Worm (Caenorhabditis elegans) whole organism, early embryonic: ENCODE measurements around the gene T10H10.2.
A peak's percentile ranks its signal among the peaks of the same experiment; 100 is the strongest.

Experiments
- B0310.2 ChIP-seq: sonication (generic microtip); optimal IDR thresholded peaks from 2 replicates; lab custom pipeline; 2016; ENCODE audit warnings: mild to moderate bottlenecking, missing genetic modification characterization, missing compliant biosample characterization
- F13C5.2 ChIP-seq: sonication (generic microtip); optimal IDR thresholded peaks from 2 replicates; lab custom pipeline; 2017; ENCODE audit warnings: mild to moderate bottlenecking, missing genetic modification characterization, inconsistent platforms, missing compliant biosample characterization
- aly-1 ChIP-seq: sonication (generic microtip); optimal IDR thresholded peaks from 2 replicates; lab custom pipeline; 2016; ENCODE audit warnings: missing genetic modification characterization, missing compliant biosample characterization
- ama-1 ChIP-seq: fragments of 150-350 bp; optimal IDR thresholded peaks from 2 replicates; lab custom pipeline; 2014
- ceh-13 ChIP-seq: fragments of 200-800 bp; sonication (Bioruptor generic); optimal IDR thresholded peaks from 2 replicates; lab custom pipeline; 2018; ENCODE audit warnings: mild to moderate bottlenecking, missing genetic modification characterization, missing compliant biosample characterization
- ceh-36 ChIP-seq: sonication (generic microtip); optimal IDR thresholded peaks from 2 replicates; lab custom pipeline; 2016; ENCODE audit warnings: missing genetic modification characterization, inconsistent platforms, missing compliant biosample characterization
- ets-7 ChIP-seq: sonication (generic microtip); optimal IDR thresholded peaks from 2 replicates; lab custom pipeline; 2016; ENCODE audit warnings: missing genotype, missing genetic modification characterization, missing compliant biosample characterization
- flt-1 ChIP-seq: fragments of 200-800 bp; sonication (Bioruptor generic); IDR thresholded peaks from 2 replicates; pipeline ENCODE4 v1.3.6; 2022; ENCODE audit warnings: missing genetic modification characterization, missing compliant biosample characterization
- hmbx-1 ChIP-seq: sonication (generic microtip); optimal IDR thresholded peaks from 2 replicates; lab custom pipeline; 2016; ENCODE audit warnings: mild to moderate bottlenecking, missing genetic modification characterization, missing compliant biosample characterization
- hmg-4 ChIP-seq: fragments of 200-800 bp; sonication (Bioruptor generic); optimal IDR thresholded peaks from 2 replicates; lab custom pipeline; 2018; ENCODE audit warnings: mild to moderate bottlenecking, missing genetic modification characterization, missing compliant biosample characterization
- hnd-1 ChIP-seq: sonication (generic microtip); optimal IDR thresholded peaks from 2 replicates; lab custom pipeline; 2016; ENCODE audit warnings: missing genetic modification characterization, missing compliant biosample characterization
- pes-1 ChIP-seq: fragments of 200-800 bp; sonication (Bioruptor generic); IDR thresholded peaks from 2 replicates; pipeline ENCODE4 v1.3.6; 2022; ENCODE audit warnings: missing genetic modification reagents, missing genetic modification characterization, missing compliant biosample characterization
- scrt-1 ChIP-seq: fragments of 200-800 bp; sonication (Bioruptor generic); IDR thresholded peaks from 2 replicates; pipeline ENCODE4 v1.3.6; 2022; ENCODE audit warnings: missing genetic modification characterization, missing compliant biosample characterization
- sea-1 ChIP-seq: fragments of 200-800 bp; sonication (Bioruptor generic); conservative IDR thresholded peaks from 2 replicates; pipeline ENCODE4 v1.3.6; 2022; ENCODE audit warnings: missing genetic modification characterization, missing compliant biosample characterization
- tbx-11 ChIP-seq: fragments of 200-800 bp; sonication (Bioruptor generic); IDR thresholded peaks from 2 replicates; pipeline ENCODE4 v1.3.6; 2022; ENCODE audit warnings: missing genetic modification characterization, missing compliant biosample characterization
- tbx-37 ChIP-seq: fragments of 200-800 bp; sonication (Bioruptor generic); conservative IDR thresholded peaks from 2 replicates; pipeline ENCODE4 v1.3.6; 2022; ENCODE audit warnings: missing genetic modification reagents, missing genetic modification characterization, missing compliant biosample characterization
- tra-4 ChIP-seq: sonication (generic microtip); optimal IDR thresholded peaks from 2 replicates; lab custom pipeline; 2017; ENCODE audit warnings: missing genetic modification characterization, missing compliant biosample characterization

T10H10.2 gene

ce11 chrX:2320539-2320938 lies 26.0 kb downstream of the T10H10.2 start:
- TF ChIP-seq B0310.2 (no peak), hmg-4 (GFP tag; lab: Kevin White, UChicago) (no peak), tbx-37 (GFP tag; lab: Robert Waterston, UW) (no peak), aly-1 (tag; lab: Kevin White, UChicago) (no peak), ets-7 (tag; lab: Kevin White, UChicago) (no peak), tra-4 (no peak), sea-1 (no peak)

DNA sequence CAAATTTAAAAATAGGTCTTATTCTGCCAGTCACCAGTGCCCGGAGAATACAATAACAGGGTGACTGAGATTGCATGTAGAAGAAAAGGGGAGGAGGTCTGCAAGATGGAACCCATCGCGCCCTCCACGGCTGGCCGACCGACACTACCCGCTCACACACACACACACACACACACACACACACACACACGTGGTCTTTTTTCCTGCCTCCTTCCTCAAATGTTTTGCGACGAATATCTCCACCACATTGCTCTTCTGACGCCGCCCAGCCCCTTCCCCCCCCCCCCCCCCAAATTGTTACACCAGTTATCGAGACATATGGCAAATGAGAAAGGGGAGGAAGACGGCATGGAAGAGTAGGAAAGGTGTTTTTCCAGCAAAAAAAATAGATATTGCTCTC lies 27.2 kb downstream of the T10H10.2 start:
- TF ChIP-seq hmg-4 (GFP tag; lab: Kevin White, UChicago) (peak; percentile 15), F13C5.2 (tag; lab: Kevin White, UChicago) (peak; percentile 6), aly-1 (tag; lab: Kevin White, UChicago) (no peak), scrt-1 (no peak), hmbx-1 (tag; lab: Kevin White, UChicago) (no peak), tbx-37 (GFP tag; lab: Robert Waterston, UW) (0 out of 2 replicates have a peak, but pooled peaks have one; percentile 19)

- no peak for TF ChIP-seq ceh-13 (GFP tag; lab: Kevin White, UChicago)
- no peak for TF ChIP-seq F13C5.2 (tag; lab: Kevin White, UChicago)
- peak; percentile 77 for TF ChIP-seq ama-1 (lab: Kevin White, UChicago)
- TF ChIP-seq tbx-37 (GFP tag; lab: Robert Waterston, UW), result no peak
- TF ChIP-seq ceh-36 (tag; lab: Kevin White, UChicago), result no peak
Measured at ce11 chrX:2328873-2329272, 34.3 kb downstream of the T10H10.2 start.

DNA sequence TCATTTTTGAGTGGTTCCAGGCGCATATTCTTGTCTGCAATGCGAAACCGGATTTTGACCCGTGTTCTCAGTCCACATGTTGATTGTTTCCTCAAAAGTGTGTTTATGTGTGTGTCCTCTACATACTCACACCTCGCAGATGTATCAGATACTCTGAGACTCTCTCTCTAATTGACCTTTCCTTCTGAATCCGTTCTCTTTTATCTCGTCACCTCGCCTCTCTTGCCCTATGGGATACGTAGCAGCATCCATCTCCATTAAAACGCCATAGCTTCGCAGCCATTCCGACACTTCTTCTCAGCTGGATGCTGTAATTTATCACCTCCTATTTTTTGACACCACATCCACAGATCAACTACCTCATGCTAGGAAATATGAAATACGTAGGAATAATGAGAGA lies 35.9 kb downstream of the T10H10.2 start:
- no peak for TF ChIP-seq ceh-36 (tag; lab: Kevin White, UChicago)
- TF ChIP-seq tra-4, result no peak
- no peak for TF ChIP-seq hmbx-1 (tag; lab: Kevin White, UChicago)
- no peak for TF ChIP-seq scrt-1
- no peak for TF ChIP-seq pes-1 (GFP tag; lab: Robert Waterston, UW)
- TF ChIP-seq aly-1 (tag; lab: Kevin White, UChicago), result no peak
- no peak for TF ChIP-seq tbx-37 (GFP tag; lab: Robert Waterston, UW)
- no peak for TF ChIP-seq F13C5.2 (tag; lab: Kevin White, UChicago)
- TF ChIP-seq ama-1 (lab: Kevin White, UChicago), result no peak
- no peak for TF ChIP-seq tbx-11
- no peak for TF ChIP-seq ets-7 (tag; lab: Kevin White, UChicago)

- no peak for TF ChIP-seq scrt-1
- no peak for TF ChIP-seq tra-4
- TF ChIP-seq ama-1 (lab: Kevin White, UChicago), result no peak
- TF ChIP-seq sea-1, result no peak
- TF ChIP-seq tbx-11, result no peak
- no peak for TF ChIP-seq hnd-1 (tag; lab: Kevin White, UChicago)
- TF ChIP-seq ets-7 (tag; lab: Kevin White, UChicago), result no peak
- no peak for TF ChIP-seq ceh-13 (GFP tag; lab: Kevin White, UChicago)
- no peak for TF ChIP-seq flt-1
- TF ChIP-seq hmg-4 (GFP tag; lab: Kevin White, UChicago), result no peak
Measured at ce11 chrX:2335384-2335783, 40.8 kb downstream of the T10H10.2 start, which contains the start of gene T01B6.1. TSS of gene T01B6.1 (plus strand) at chrX:2335684.

DNA sequence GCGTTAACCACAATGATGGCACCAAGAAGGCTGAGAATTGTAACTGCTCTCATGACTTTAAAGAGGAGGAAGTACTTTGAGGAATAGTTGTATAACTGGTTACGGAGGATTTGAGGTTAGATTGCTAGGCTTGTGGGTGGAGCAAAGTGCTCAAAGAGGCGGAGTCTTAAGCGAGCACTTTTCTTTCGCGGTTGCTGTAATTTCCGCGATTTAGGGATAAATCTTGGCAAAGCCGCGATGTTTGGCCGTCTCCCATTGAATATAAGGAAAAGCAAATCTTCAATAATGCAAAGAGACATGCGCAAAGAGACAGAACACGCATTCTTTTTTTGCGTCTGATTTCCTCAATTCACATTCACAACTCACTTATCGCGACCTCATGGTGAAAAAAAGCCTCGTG lies 43.7 kb downstream of the T10H10.2 start, which contains the start of gene nlp-45:
nlp-45 (minus strand) TSS at position 101 of the 400 bp plus-strand sequence.
- TF ChIP-seq sea-1 (no peak), tra-4 (no peak), B0310.2 (no peak), hnd-1 (tag; lab: Kevin White, UChicago) (no peak), F13C5.2 (tag; lab: Kevin White, UChicago) (no peak), ets-7 (tag; lab: Kevin White, UChicago) (no peak), pes-1 (GFP tag; lab: Robert Waterston, UW) (no peak), hmbx-1 (tag; lab: Kevin White, UChicago) (no peak), ceh-13 (GFP tag; lab: Kevin White, UChicago) (no peak), hmg-4 (GFP tag; lab: Kevin White, UChicago) (no peak), scrt-1 (no peak), ceh-36 (tag; lab: Kevin White, UChicago) (no peak), aly-1 (tag; lab: Kevin White, UChicago) (no peak), tbx-37 (GFP tag; lab: Robert Waterston, UW) (no peak), tbx-11 (no peak), ama-1 (lab: Kevin White, UChicago) (no peak)

DNA sequence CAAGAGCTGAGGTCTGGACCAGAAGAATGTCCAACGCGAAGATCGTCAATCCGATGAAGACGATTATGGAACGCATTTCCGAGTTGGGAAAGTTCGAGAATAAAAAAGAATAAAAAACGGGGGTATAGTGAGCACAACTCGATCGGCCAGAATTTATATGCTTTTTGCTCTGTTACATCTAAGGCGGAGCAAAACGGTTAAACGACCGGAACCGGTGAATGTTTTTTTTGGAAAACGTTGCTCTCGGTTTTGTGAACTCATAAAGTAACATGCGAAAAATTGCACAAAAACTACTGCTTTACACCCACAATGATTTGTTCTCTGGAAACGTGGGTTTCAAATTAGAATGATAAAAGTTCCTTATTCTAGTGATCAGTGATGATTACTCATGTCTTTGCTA lies 47.4 kb downstream of the T10H10.2 start, which contains the start of gene nlp-22:
nlp-22 (minus strand) TSS at position 101 of the 400 bp plus-strand sequence.
- TF ChIP-seq sea-1 (no peak), ets-7 (tag; lab: Kevin White, UChicago) (no peak), F13C5.2 (tag; lab: Kevin White, UChicago) (no peak), pes-1 (GFP tag; lab: Robert Waterston, UW) (no peak), ama-1 (lab: Kevin White, UChicago) (no peak), flt-1 (no peak), hmg-4 (GFP tag; lab: Kevin White, UChicago) (no peak), hmbx-1 (tag; lab: Kevin White, UChicago) (no peak), scrt-1 (no peak), tra-4 (no peak), tbx-37 (GFP tag; lab: Robert Waterston, UW) (no peak), ceh-13 (GFP tag; lab: Kevin White, UChicago) (no peak), aly-1 (tag; lab: Kevin White, UChicago) (no peak)

DNA sequence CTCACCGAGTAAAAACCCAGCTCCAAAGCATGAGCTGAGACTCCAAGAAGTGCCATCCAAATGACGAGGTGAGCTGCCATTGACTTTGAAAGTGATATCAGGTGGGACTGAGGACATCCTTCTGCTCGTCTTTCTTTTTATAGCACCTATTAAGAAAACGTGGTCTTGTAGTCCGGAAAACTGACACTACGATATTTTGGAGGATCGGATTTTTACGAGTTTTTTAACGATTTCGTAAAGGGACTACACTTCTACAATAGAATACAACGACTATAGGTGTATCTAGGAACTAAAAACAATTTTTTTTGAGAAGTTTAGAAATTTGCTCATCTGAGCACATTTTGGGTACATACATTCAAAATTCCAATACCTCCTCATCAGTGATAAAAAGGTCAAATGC lies 48.3 kb downstream of the T10H10.2 start, which contains the start of gene nlp-23:
nlp-23 (minus strand) TSS at position 101 of the 400 bp plus-strand sequence.
- no peak for TF ChIP-seq tra-4
- no peak for TF ChIP-seq tbx-37 (GFP tag; lab: Robert Waterston, UW)
- TF ChIP-seq scrt-1, result no peak
- TF ChIP-seq flt-1, result no peak
- no peak for TF ChIP-seq B0310.2
- no peak for TF ChIP-seq hmg-4 (GFP tag; lab: Kevin White, UChicago)
- TF ChIP-seq ama-1 (lab: Kevin White, UChicago), result no peak
- no peak for TF ChIP-seq hmbx-1 (tag; lab: Kevin White, UChicago)
- TF ChIP-seq F13C5.2 (tag; lab: Kevin White, UChicago), result no peak
- no peak for TF ChIP-seq ceh-36 (tag; lab: Kevin White, UChicago)
- TF ChIP-seq ceh-13 (GFP tag; lab: Kevin White, UChicago), result no peak
- TF ChIP-seq hnd-1 (tag; lab: Kevin White, UChicago), result no peak
- TF ChIP-seq pes-1 (GFP tag; lab: Robert Waterston, UW), result no peak
- TF ChIP-seq tbx-11, result no peak
- no peak for TF ChIP-seq aly-1 (tag; lab: Kevin White, UChicago)
- TF ChIP-seq ets-7 (tag; lab: Kevin White, UChicago), result no peak
- TF ChIP-seq sea-1, result no peak
